Worm (Caenorhabditis elegans) whole organism, late embryonic: ENCODE measurements around the gene col-180.
A peak's percentile ranks its signal among the peaks of the same experiment; 100 is the strongest.

Experiments
- C08G9.2 ChIP-seq: sonication (generic microtip); optimal IDR thresholded peaks from 2 replicates; lab custom pipeline; 2016; ENCODE audit warnings: mild to moderate bottlenecking, missing genetic modification characterization, moderate library complexity, missing compliant biosample characterization
- F13H6.1 ChIP-seq: sonication (generic microtip); optimal IDR thresholded peaks from 2 replicates; lab custom pipeline; 2016; ENCODE audit warnings: missing genetic modification characterization, missing compliant biosample characterization
- T23F11.4 ChIP-seq: fragments of 200-800 bp; sonication (Bioruptor generic); optimal IDR thresholded peaks from 2 replicates; lab custom pipeline; 2018; ENCODE audit warnings: mild to moderate bottlenecking, missing genetic modification characterization, missing compliant biosample characterization
- ceh-14 ChIP-seq: sonication (generic microtip); optimal IDR thresholded peaks from 2 replicates; lab custom pipeline; 2016; ENCODE audit warnings: missing genotype, missing genetic modification characterization, missing compliant biosample characterization
- ceh-19 ChIP-seq: fragments of 200-800 bp; sonication (Bioruptor generic); optimal IDR thresholded peaks from 2 replicates; lab custom pipeline; 2018; ENCODE audit warnings: mild to moderate bottlenecking, missing genetic modification characterization, missing compliant biosample characterization
- ceh-2 ChIP-seq: sonication (generic microtip); optimal IDR thresholded peaks from 2 replicates; lab custom pipeline; 2016; ENCODE audit warnings: missing genotype, missing genetic modification characterization, missing compliant biosample characterization
- ceh-22 ChIP-seq: sonication (generic microtip); optimal IDR thresholded peaks from 2 replicates; lab custom pipeline; 2017; ENCODE audit warnings: missing biosample characterization, missing genetic modification characterization
- ceh-30 ChIP-seq: fragments of 150-350 bp; optimal IDR thresholded peaks from 2 replicates; lab custom pipeline; 2014; ENCODE audit warnings: missing biosample characterization, missing genetic modification characterization
- ceh-31 ChIP-seq: sonication (generic microtip); optimal IDR thresholded peaks from 2 replicates; lab custom pipeline; 2016; ENCODE audit warnings: missing genetic modification characterization, missing compliant biosample characterization
- ceh-34 ChIP-seq: sonication (generic microtip); optimal IDR thresholded peaks from 2 replicates; lab custom pipeline; 2016; ENCODE audit warnings: mild to moderate bottlenecking, missing genetic modification characterization, missing compliant biosample characterization
- ceh-45 ChIP-seq: fragments of 200-800 bp; sonication (Bioruptor generic); IDR thresholded peaks from 2 replicates; pipeline ENCODE4 v1.3.6; 2022; ENCODE audit warnings: missing genetic modification reagents, missing genetic modification characterization, missing compliant biosample characterization
- ceh-48 ChIP-seq: sonication (generic microtip); optimal IDR thresholded peaks from 2 replicates; lab custom pipeline; 2016; ENCODE audit warnings: missing genetic modification characterization, inconsistent platforms, missing compliant biosample characterization
- ceh-6 ChIP-seq: fragments of 200-800 bp; sonication (Bioruptor generic); optimal IDR thresholded peaks from 2 replicates; lab custom pipeline; 2018; ENCODE audit warnings: mild to moderate bottlenecking, missing genetic modification characterization, missing compliant biosample characterization
- ceh-9 ChIP-seq: sonication (generic microtip); optimal IDR thresholded peaks from 2 replicates; lab custom pipeline; 2016; ENCODE audit warnings: mild to moderate bottlenecking, missing genetic modification characterization, inconsistent platforms, missing compliant biosample characterization
- elt-2 ChIP-seq: sonication (generic microtip); optimal IDR thresholded peaks from 2 replicates; lab custom pipeline; 2016; ENCODE audit warnings: missing genetic modification reagents, missing genetic modification characterization, missing compliant biosample characterization
- elt-4 ChIP-seq: sonication (generic microtip); optimal IDR thresholded peaks from 2 replicates; lab custom pipeline; 2016; ENCODE audit warnings: missing genetic modification characterization, missing compliant biosample characterization
- ets-4 ChIP-seq: sonication (generic microtip); optimal IDR thresholded peaks from 2 replicates; lab custom pipeline; 2016; ENCODE audit warnings: missing genetic modification characterization, missing compliant biosample characterization
- fax-1 ChIP-seq: sonication (generic microtip); optimal IDR thresholded peaks from 2 replicates; lab custom pipeline; 2016; ENCODE audit warnings: missing genotype, missing genetic modification characterization, missing compliant biosample characterization
- fkh-10 ChIP-seq: fragments of 150-350 bp; optimal IDR thresholded peaks from 2 replicates; lab custom pipeline; 2014; ENCODE audit warnings: missing biosample characterization, missing genetic modification reagents, missing genetic modification characterization
- gmeb-2 ChIP-seq: sonication (generic microtip); optimal IDR thresholded peaks from 2 replicates; lab custom pipeline; 2016; ENCODE audit warnings: missing genetic modification characterization, inconsistent platforms, missing compliant biosample characterization
- hlh-13 ChIP-seq: fragments of 200-800 bp; sonication (Bioruptor generic); optimal IDR thresholded peaks from 2 replicates; lab custom pipeline; 2018; ENCODE audit warnings: mild to moderate bottlenecking, missing genetic modification characterization, missing compliant biosample characterization
- hlh-30 ChIP-seq: sonication (generic microtip); optimal IDR thresholded peaks from 2 replicates; lab custom pipeline; 2017; ENCODE audit warnings: antibody characterized with exemption, missing genetic modification characterization, missing compliant biosample characterization; ENCODE audit not compliant: insufficient read depth
- hlh-6 ChIP-seq: sonication (generic microtip); optimal IDR thresholded peaks from 2 replicates; lab custom pipeline; 2016; ENCODE audit warnings: missing genotype, missing genetic modification characterization, missing compliant biosample characterization
- hlh-8 ChIP-seq: sonication (generic microtip); optimal IDR thresholded peaks from 2 replicates; lab custom pipeline; 2016; ENCODE audit warnings: missing genotype, missing genetic modification characterization, missing compliant biosample characterization
- nfya-1 ChIP-seq: sonication (generic microtip); optimal IDR thresholded peaks from 2 replicates; lab custom pipeline; 2017; ENCODE audit warnings: missing genetic modification characterization, mild to moderate bottlenecking, missing compliant biosample characterization, antibody characterized with exemption, moderate library complexity
- nhr-232 ChIP-seq: sonication (generic microtip); optimal IDR thresholded peaks from 2 replicates; lab custom pipeline; 2016; ENCODE audit warnings: missing genetic modification characterization, missing compliant biosample characterization
- npax-4 ChIP-seq: sonication (generic microtip); optimal IDR thresholded peaks from 2 replicates; lab custom pipeline; 2016; ENCODE audit warnings: missing genetic modification characterization, missing compliant biosample characterization
- pag-3 ChIP-seq: sonication (generic microtip); optimal IDR thresholded peaks from 2 replicates; lab custom pipeline; 2016; ENCODE audit warnings: missing compliant biosample characterization, missing genetic modification characterization, borderline replicate concordance
- pax-1 ChIP-seq: fragments of 150-350 bp; optimal IDR thresholded peaks from 2 replicates; lab custom pipeline; 2014; ENCODE audit warnings: missing biosample characterization, missing genetic modification characterization
- pha-4 ChIP-seq: fragments of 150-350 bp; optimal IDR thresholded peaks from 2 replicates; lab custom pipeline; 2018; ENCODE audit warnings: missing biosample characterization, missing genetic modification reagents, missing genetic modification characterization
- pros-1 ChIP-seq: fragments of 150-350 bp; optimal IDR thresholded peaks from 2 replicates; lab custom pipeline; 2014; ENCODE audit warnings: missing biosample characterization, missing genetic modification reagents, missing genetic modification characterization
- ref-2 ChIP-seq: sonication (generic microtip); optimal IDR thresholded peaks from 2 replicates; lab custom pipeline; 2016; ENCODE audit warnings: missing genetic modification characterization, missing compliant biosample characterization
- rnt-1 ChIP-seq: sonication (generic microtip); optimal IDR thresholded peaks from 2 replicates; lab custom pipeline; 2016; ENCODE audit warnings: missing genetic modification characterization, missing compliant biosample characterization
- sdc-2 ChIP-seq: sonication (generic microtip); optimal IDR thresholded peaks from 2 replicates; lab custom pipeline; 2016; ENCODE audit warnings: missing genotype, missing genetic modification characterization, missing compliant biosample characterization
- tbx-2 ChIP-seq: sonication (generic microtip); optimal IDR thresholded peaks from 2 replicates; lab custom pipeline; 2016; ENCODE audit warnings: missing genetic modification characterization, missing compliant biosample characterization
- tbx-7 ChIP-seq: sonication (generic microtip); optimal IDR thresholded peaks from 2 replicates; lab custom pipeline; 2016; ENCODE audit warnings: missing genotype, missing genetic modification characterization, missing compliant biosample characterization
- unc-86 ChIP-seq: sonication (generic microtip); optimal IDR thresholded peaks from 2 replicates; lab custom pipeline; 2016; ENCODE audit warnings: missing genetic modification characterization, missing compliant biosample characterization
- zip-5 ChIP-seq: sonication (generic microtip); optimal IDR thresholded peaks from 2 replicates; lab custom pipeline; 2016; ENCODE audit warnings: missing genetic modification characterization, missing compliant biosample characterization
- ztf-16 ChIP-seq: sonication (generic microtip); optimal IDR thresholded peaks from 2 replicates; lab custom pipeline; 2017; ENCODE audit warnings: missing genetic modification characterization, missing compliant biosample characterization

Gene col-180

DNA sequence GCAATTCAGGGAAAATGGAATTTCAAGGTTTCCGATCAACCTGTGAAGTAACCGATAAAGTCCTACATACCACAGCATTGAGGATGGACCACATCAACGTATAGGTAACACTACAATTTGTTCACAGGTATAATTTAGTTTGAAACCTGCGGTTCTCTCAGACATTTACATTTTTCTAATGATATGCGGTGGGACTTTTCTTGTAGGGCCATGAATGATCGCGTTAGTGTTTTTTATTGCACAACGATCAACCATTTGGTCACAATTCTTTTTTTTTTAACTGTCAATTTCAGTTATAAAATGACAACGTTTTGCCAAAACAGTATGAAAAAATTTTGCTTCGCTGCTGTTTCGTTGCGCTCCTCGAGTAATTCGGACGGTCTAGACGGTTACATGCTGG is 15.4 kb downstream of the col-180 start, which contains the start of gene C44C10.12:
Gene C44C10.12, plus strand, starts transcription at position 301 of the 400 bp plus-strand sequence.
- TF ChIP-seq fkh-10 (GFP tag; lab: Kevin White, UChicago) (no peak), hlh-6 (tag; lab: Kevin White, UChicago) (no peak), T23F11.4 (no peak), zip-5 (no peak), sdc-2 (no peak), ceh-30 (tag; lab: Kevin White, UChicago) (no peak), npax-4 (no peak), ceh-48 (tag; lab: Kevin White, UChicago) (no peak), ceh-6 (no peak)

DNA sequence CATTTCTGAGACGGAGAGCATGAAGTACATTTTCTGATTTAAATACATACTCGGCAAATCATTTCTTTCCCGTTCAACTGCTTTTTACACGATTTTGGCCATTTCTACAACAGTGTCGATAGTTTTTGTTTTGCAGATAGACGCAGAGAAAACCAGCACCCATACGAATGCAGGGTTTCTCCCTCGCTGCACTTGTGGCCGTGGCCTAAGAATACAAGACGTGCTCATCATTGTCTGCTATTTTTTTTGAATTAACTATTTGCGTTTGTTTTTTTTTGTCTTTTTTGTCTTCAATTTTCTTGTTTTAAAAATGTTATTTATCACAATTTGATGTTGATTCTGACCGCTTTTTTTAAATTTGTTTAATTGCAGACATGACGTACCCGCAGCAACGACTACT is 19.0 kb downstream of the col-180 start, which contains the start of gene smcl-1:
Gene smcl-1, plus strand, starts transcription at position 373 of the 400 bp plus-strand sequence.
- TF ChIP-seq C08G9.2 (tag; lab: Kevin White, UChicago): peak; percentile 42
- peak; percentile 57 for TF ChIP-seq tbx-2
- TF ChIP-seq sdc-2: peak; percentile 3
- no peak for TF ChIP-seq hlh-30 (tag; lab: Kevin White, UChicago)
- no peak for TF ChIP-seq pax-1 (tag; lab: Kevin White, UChicago)
- TF ChIP-seq ets-4: peak; percentile 42
- TF ChIP-seq nhr-232 (tag; lab: Kevin White, UChicago): no peak
- TF ChIP-seq nfya-1: peak; percentile 41
- peak; percentile 56 for TF ChIP-seq ceh-2 (tag; lab: Kevin White, UChicago)
- TF ChIP-seq ceh-31 (tag; lab: Kevin White, UChicago): peak; percentile 74
- no peak for TF ChIP-seq ceh-9 (tag; lab: Kevin White, UChicago)

DNA sequence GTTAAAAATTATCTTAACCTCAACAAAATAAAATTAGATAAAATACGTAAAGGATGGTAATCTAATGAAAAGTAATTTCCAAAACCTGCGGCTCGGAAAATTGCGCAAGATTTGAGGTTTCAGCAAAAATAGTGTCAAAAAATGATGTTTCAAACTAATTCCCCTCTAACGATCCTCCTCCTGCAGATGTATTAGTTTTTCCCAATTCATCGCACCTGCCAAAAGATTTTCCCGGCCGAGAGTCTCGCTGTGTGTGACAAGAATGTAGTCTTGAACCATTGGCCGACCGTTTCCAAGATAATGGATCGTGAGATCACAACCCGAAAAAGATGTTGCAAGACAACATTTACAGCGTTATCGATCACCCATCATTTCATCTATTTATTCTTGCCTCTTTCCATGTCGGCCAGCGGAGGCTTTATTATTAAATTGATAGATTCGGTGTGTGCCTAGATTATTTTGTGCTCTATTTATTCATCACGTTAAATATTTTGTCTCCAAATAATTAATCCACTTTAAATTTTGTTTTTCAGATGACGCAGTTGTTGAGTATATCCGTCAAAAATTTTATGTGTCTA is 22.0 kb downstream of the col-180 start, which contains the start of the genes C44C10.10 and C44C10.5:
Gene C44C10.10, plus strand, starts transcription at position 301 of the 578 bp plus-strand sequence.
Gene C44C10.5, plus strand, starts transcription at position 528 of the 578 bp plus-strand sequence.
- TF ChIP-seq ceh-9 (tag; lab: Kevin White, UChicago) (no peak), hlh-30 (tag; lab: Kevin White, UChicago) (no peak), ref-2 (tag; lab: Kevin White, UChicago) (no peak), ceh-22 (tag; lab: Kevin White, UChicago) (no peak), hlh-13 (no peak), ceh-19 (no peak), pha-4 (tag; lab: Kevin White, UChicago) (no peak)

DNA sequence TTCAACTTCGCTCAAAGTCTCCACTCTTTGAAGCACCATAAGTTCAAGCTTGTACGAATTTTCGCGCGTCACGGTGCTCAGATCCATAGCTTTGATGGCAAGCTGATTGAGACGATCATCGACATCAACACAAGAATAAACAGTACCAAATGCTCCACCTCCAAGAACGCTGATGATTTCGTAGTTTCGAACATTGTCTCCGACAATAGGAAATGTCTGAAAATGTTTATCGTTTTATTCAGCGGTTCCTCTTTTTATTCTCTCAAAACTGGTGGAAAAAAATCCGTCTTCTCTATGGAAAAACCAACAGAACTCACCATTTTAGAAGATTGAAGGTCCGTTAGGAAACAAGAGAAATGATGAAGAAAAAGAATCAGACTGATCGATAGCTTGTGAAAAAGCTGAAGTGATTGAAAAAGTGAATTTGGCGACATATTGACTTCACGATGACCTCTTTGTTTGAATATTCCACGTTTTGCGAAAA is 24.2 kb downstream of the col-180 start, which contains the start of gene C44C10.7:
Gene C44C10.7, minus strand, starts transcription at position 434 of the 484 bp plus-strand sequence.
- no peak for TF ChIP-seq tbx-7 (tag; lab: Kevin White, UChicago)
- TF ChIP-seq pros-1: no peak
- TF ChIP-seq hlh-8: no peak
- TF ChIP-seq fax-1 (tag; lab: Kevin White, UChicago): no peak
- no peak for TF ChIP-seq elt-4 (tag; lab: Kevin White, UChicago)
- TF ChIP-seq pax-1 (tag; lab: Kevin White, UChicago): no peak
- TF ChIP-seq rnt-1 (tag; lab: Kevin White, UChicago): no peak
- TF ChIP-seq zip-5: no peak
- no peak for TF ChIP-seq ceh-48 (tag; lab: Kevin White, UChicago)
- TF ChIP-seq hlh-30 (tag; lab: Kevin White, UChicago): no peak
- TF ChIP-seq gmeb-2 (tag; lab: Kevin White, UChicago): no peak
- TF ChIP-seq npax-4: no peak
- no peak for TF ChIP-seq ztf-16 (tag; lab: Kevin White, UChicago)
- TF ChIP-seq ceh-14: no peak
- TF ChIP-seq pag-3 (tag; lab: Kevin White, UChicago): no peak

DNA sequence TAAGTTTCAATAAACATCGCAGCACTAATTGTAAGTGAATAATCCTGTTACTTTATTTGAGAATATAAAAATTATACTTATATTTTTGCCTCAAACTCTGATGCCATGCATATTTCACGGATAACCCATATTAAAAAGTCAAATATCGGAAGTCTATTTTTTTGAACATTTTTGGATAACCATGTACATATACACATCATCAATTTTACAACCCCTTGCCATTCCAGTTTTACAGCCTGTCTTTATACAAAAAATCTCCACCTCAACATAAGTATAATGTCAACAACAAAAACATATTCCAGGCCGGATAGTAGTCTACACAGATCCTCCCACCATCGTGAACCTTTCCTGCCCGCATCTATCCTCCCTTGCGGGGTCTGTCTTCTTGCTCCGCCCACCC is 27.8 kb downstream of the col-180 start, which contains the start of gene hnd-1:
Gene hnd-1, plus strand, starts transcription at position 301 of the 400 bp plus-strand sequence.
- TF ChIP-seq ceh-45 (GFP tag; lab: Robert Waterston, UW): no peak
- TF ChIP-seq elt-2 (tag; lab: Kevin White, UChicago): no peak
- TF ChIP-seq ceh-34: no peak
- no peak for TF ChIP-seq F13H6.1 (tag; lab: Kevin White, UChicago)
- no peak for TF ChIP-seq ztf-16 (tag; lab: Kevin White, UChicago)
- TF ChIP-seq ceh-6: no peak
- TF ChIP-seq ceh-9 (tag; lab: Kevin White, UChicago): no peak
- no peak for TF ChIP-seq unc-86
- TF ChIP-seq sdc-2: no peak
